Worm (Caenorhabditis elegans) whole organism, early embryonic: ENCODE results near the gene C29F9.12.
"Not testable (repeated sequence)": the region's sequence is repeated elsewhere in the genome, so short reads cannot be mapped to it uniquely, and the experiment has no call there.

Source experiments
- B0310.2 ChIP-seq: sonication (generic microtip); optimal IDR thresholded peaks from 2 replicates; lab custom pipeline; 2016; ENCODE audit warnings: mild to moderate bottlenecking, missing genetic modification characterization, missing compliant biosample characterization
- F13C5.2 ChIP-seq: sonication (generic microtip); optimal IDR thresholded peaks from 2 replicates; lab custom pipeline; 2017; ENCODE audit warnings: mild to moderate bottlenecking, missing genetic modification characterization, inconsistent platforms, missing compliant biosample characterization
- aly-1 ChIP-seq: sonication (generic microtip); optimal IDR thresholded peaks from 2 replicates; lab custom pipeline; 2016; ENCODE audit warnings: missing genetic modification characterization, missing compliant biosample characterization
- ama-1 ChIP-seq: fragments of 150-350 bp; optimal IDR thresholded peaks from 2 replicates; lab custom pipeline; 2014
- ceh-13 ChIP-seq: fragments of 200-800 bp; sonication (Bioruptor generic); optimal IDR thresholded peaks from 2 replicates; lab custom pipeline; 2018; ENCODE audit warnings: mild to moderate bottlenecking, missing genetic modification characterization, missing compliant biosample characterization
- ceh-36 ChIP-seq: sonication (generic microtip); optimal IDR thresholded peaks from 2 replicates; lab custom pipeline; 2016; ENCODE audit warnings: missing genetic modification characterization, inconsistent platforms, missing compliant biosample characterization
- ets-7 ChIP-seq: sonication (generic microtip); optimal IDR thresholded peaks from 2 replicates; lab custom pipeline; 2016; ENCODE audit warnings: missing genotype, missing genetic modification characterization, missing compliant biosample characterization
- flt-1 ChIP-seq: fragments of 200-800 bp; sonication (Bioruptor generic); IDR thresholded peaks from 2 replicates; pipeline ENCODE4 v1.3.6; 2022; ENCODE audit warnings: missing genetic modification characterization, missing compliant biosample characterization
- hmbx-1 ChIP-seq: sonication (generic microtip); optimal IDR thresholded peaks from 2 replicates; lab custom pipeline; 2016; ENCODE audit warnings: mild to moderate bottlenecking, missing genetic modification characterization, missing compliant biosample characterization
- hmg-4 ChIP-seq: fragments of 200-800 bp; sonication (Bioruptor generic); optimal IDR thresholded peaks from 2 replicates; lab custom pipeline; 2018; ENCODE audit warnings: mild to moderate bottlenecking, missing genetic modification characterization, missing compliant biosample characterization
- hnd-1 ChIP-seq: sonication (generic microtip); optimal IDR thresholded peaks from 2 replicates; lab custom pipeline; 2016; ENCODE audit warnings: missing genetic modification characterization, missing compliant biosample characterization
- pes-1 ChIP-seq: fragments of 200-800 bp; sonication (Bioruptor generic); IDR thresholded peaks from 2 replicates; pipeline ENCODE4 v1.3.6; 2022; ENCODE audit warnings: missing genetic modification reagents, missing genetic modification characterization, missing compliant biosample characterization
- scrt-1 ChIP-seq: fragments of 200-800 bp; sonication (Bioruptor generic); IDR thresholded peaks from 2 replicates; pipeline ENCODE4 v1.3.6; 2022; ENCODE audit warnings: missing genetic modification characterization, missing compliant biosample characterization
- sea-1 ChIP-seq: fragments of 200-800 bp; sonication (Bioruptor generic); conservative IDR thresholded peaks from 2 replicates; pipeline ENCODE4 v1.3.6; 2022; ENCODE audit warnings: missing genetic modification characterization, missing compliant biosample characterization
- tbx-11 ChIP-seq: fragments of 200-800 bp; sonication (Bioruptor generic); IDR thresholded peaks from 2 replicates; pipeline ENCODE4 v1.3.6; 2022; ENCODE audit warnings: missing genetic modification characterization, missing compliant biosample characterization
- tbx-37 ChIP-seq: fragments of 200-800 bp; sonication (Bioruptor generic); conservative IDR thresholded peaks from 2 replicates; pipeline ENCODE4 v1.3.6; 2022; ENCODE audit warnings: missing genetic modification reagents, missing genetic modification characterization, missing compliant biosample characterization
- tra-4 ChIP-seq: sonication (generic microtip); optimal IDR thresholded peaks from 2 replicates; lab custom pipeline; 2017; ENCODE audit warnings: missing genetic modification characterization, missing compliant biosample characterization

The C29F9.12 gene

ce11 chrIII:121983-122449 lies at the start of gene C29F9.12:
Gene C29F9.12 (minus strand): TSS chrIII:122033.
- TF ChIP-seq tra-4 (tag; lab: Kevin White, UChicago); hmbx-1 (tag; lab: Kevin White, UChicago); tbx-37: not testable (repeated sequence)

- TF ChIP-seq hmbx-1 (tag; lab: Kevin White, UChicago) (no peak), tbx-11 (GFP tag; lab: Robert Waterston, UW) (no peak), pes-1 (no peak), F13C5.2 (tag; lab: Kevin White, UChicago) (no peak), hmg-4 (GFP tag; lab: Kevin White, UChicago) (no peak), ama-1 (lab: Kevin White, UChicago) (no peak), aly-1 (tag; lab: Kevin White, UChicago) (no peak), scrt-1 (GFP tag; lab: Robert Waterston, UW) (no peak), ets-7 (tag; lab: Kevin White, UChicago) (no peak), tra-4 (tag; lab: Kevin White, UChicago) (no peak)
Observed at ce11 chrIII:171617-172016, 49.8 kb upstream of the C29F9.12 start, which contains the start of the genes F40G9.9 and F40G9.12. Gene F40G9.9 (minus strand): TSS chrIII:171717. Gene F40G9.12 (plus strand): TSS chrIII:171847.

DNA sequence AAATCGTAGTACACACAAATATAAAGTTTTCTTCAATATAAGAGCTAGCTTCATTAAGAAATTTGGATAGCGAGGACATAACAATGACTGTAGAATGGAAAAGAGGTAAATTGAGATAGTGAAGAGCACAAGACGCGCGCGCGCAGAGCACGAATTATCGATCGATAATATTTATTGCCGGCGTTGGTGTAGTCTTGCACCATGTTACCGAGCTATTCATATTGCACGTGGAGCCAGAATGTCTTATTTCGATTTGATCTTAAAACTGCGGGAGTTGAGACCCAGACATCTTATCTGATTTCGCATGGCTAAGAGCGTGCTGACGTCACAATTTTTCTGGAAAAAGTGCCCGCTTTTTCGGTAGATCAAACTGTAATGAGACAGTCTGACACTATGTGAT lies 47.6 kb upstream of the C29F9.12 start, which contains the start of gene F40G9.18:
TSS of gene F40G9.18 (minus strand) at position 101 of the 400 bp plus-strand sequence.
- no peak for TF ChIP-seq ets-7 (tag; lab: Kevin White, UChicago)
- TF ChIP-seq tra-4 (tag; lab: Kevin White, UChicago) = no peak
- no peak for TF ChIP-seq tbx-37
- TF ChIP-seq aly-1 (tag; lab: Kevin White, UChicago) = no peak
- TF ChIP-seq scrt-1 (GFP tag; lab: Robert Waterston, UW) = no peak
- no peak for TF ChIP-seq ceh-13 (GFP tag; lab: Kevin White, UChicago)
- TF ChIP-seq ceh-36 (tag; lab: Kevin White, UChicago) = no peak
- TF ChIP-seq hmbx-1 (tag; lab: Kevin White, UChicago) = no peak
- TF ChIP-seq flt-1 = no peak
- TF ChIP-seq ama-1 (lab: Kevin White, UChicago) = no peak
- no peak for TF ChIP-seq F13C5.2 (tag; lab: Kevin White, UChicago)
- no peak for TF ChIP-seq pes-1

ce11 chrIII:165390-165789 lies 43.6 kb upstream of the C29F9.12 start, which contains the start of gene F40G9.7:
Gene F40G9.7 (plus strand): TSS chrIII:165690.
- TF ChIP-seq B0310.2 (tag; lab: Kevin White, UChicago) = no peak
- TF ChIP-seq ama-1 (lab: Kevin White, UChicago) = no peak
- TF ChIP-seq tbx-11 (GFP tag; lab: Robert Waterston, UW) = no peak
- no peak for TF ChIP-seq hmbx-1 (tag; lab: Kevin White, UChicago)
- TF ChIP-seq flt-1 = no peak
- no peak for TF ChIP-seq tbx-37
- TF ChIP-seq ets-7 (tag; lab: Kevin White, UChicago) = no peak
- TF ChIP-seq hnd-1 = no peak
- TF ChIP-seq hmg-4 (GFP tag; lab: Kevin White, UChicago) = no peak
- TF ChIP-seq ceh-36 (tag; lab: Kevin White, UChicago) = no peak

- TF ChIP-seq hmg-4 (GFP tag; lab: Kevin White, UChicago) = no peak
- no peak for TF ChIP-seq hnd-1
- TF ChIP-seq ets-7 (tag; lab: Kevin White, UChicago) = no peak
- TF ChIP-seq flt-1 = no peak
Observed at ce11 chrIII:164775-165174, 42.9 kb upstream of the C29F9.12 start, which contains the start of gene F40G9.8. Gene F40G9.8 (minus strand): TSS chrIII:164875.

DNA sequence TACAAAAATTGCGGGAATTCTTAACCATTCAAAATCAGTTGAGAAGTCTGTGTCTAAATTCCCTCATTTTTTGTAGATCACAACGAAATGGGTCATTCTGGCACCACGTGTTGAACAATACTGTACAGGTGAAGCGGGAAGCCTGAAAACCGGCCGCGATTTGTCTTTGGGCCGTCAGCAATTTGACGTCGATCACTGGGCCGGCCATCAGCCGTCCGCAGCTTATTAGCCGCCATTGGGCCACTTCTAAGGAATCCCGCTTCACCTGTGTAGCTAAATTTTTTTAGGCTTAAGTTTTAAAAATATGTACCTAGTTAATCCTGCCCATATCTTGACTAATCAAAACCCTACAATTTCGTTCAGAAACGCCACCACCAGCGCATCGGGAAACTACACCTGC lies 37.8 kb upstream of the C29F9.12 start:
- TF ChIP-seq sea-1 (GFP tag; lab: Robert Waterston, UW) (no peak), ets-7 (tag; lab: Kevin White, UChicago) (no peak), ama-1 (lab: Kevin White, UChicago) (no peak), flt-1 (no peak)

ce11 chrIII:159149-159548 lies 37.3 kb upstream of the C29F9.12 start:
- TF ChIP-seq F13C5.2 (tag; lab: Kevin White, UChicago) (no peak), flt-1 (no peak), tbx-37 (no peak), ets-7 (tag; lab: Kevin White, UChicago) (no peak)

- no peak for TF ChIP-seq aly-1 (tag; lab: Kevin White, UChicago)
- TF ChIP-seq tbx-37 = no peak
- no peak for TF ChIP-seq sea-1 (GFP tag; lab: Robert Waterston, UW)
- TF ChIP-seq hnd-1 = no peak
- TF ChIP-seq ets-7 (tag; lab: Kevin White, UChicago) = no peak
- TF ChIP-seq hmg-4 (GFP tag; lab: Kevin White, UChicago) = no peak
- TF ChIP-seq pes-1 = no peak
- TF ChIP-seq ceh-13 (GFP tag; lab: Kevin White, UChicago) = no peak
- TF ChIP-seq flt-1 = no peak
- no peak for TF ChIP-seq tbx-11 (GFP tag; lab: Robert Waterston, UW)
- no peak for TF ChIP-seq ama-1 (lab: Kevin White, UChicago)
- no peak for TF ChIP-seq ceh-36 (tag; lab: Kevin White, UChicago)
- TF ChIP-seq hmbx-1 (tag; lab: Kevin White, UChicago) = no peak
- TF ChIP-seq scrt-1 (GFP tag; lab: Robert Waterston, UW) = no peak
- no peak for TF ChIP-seq F13C5.2 (tag; lab: Kevin White, UChicago)
- TF ChIP-seq tra-4 (tag; lab: Kevin White, UChicago) = no peak
- no peak for TF ChIP-seq B0310.2 (tag; lab: Kevin White, UChicago)
Observed at ce11 chrIII:157980-158379, 36.1 kb upstream of the C29F9.12 start.
